Fruit fly (Drosophila melanogaster) whole organism, embryonic: ENCODE measurements around the gene JMJD5.
A peak's percentile ranks its signal among the peaks of the same experiment; 100 is the strongest.

ENCODE experiments used
- Ada2b ChIP-seq: fragments of 200-800 bp; sonication (Bioruptor generic); IDR thresholded peaks from 2 replicates; pipeline ENCODE4 v1.3.6; 2022; ENCODE audit warnings: missing biosample characterization, missing genetic modification characterization
- B-H1 ChIP-seq: fragments of 200-800 bp; sonication (Bioruptor generic); IDR thresholded peaks from 3 replicates; pipeline ENCODE4 v1.3.6; 2022; ENCODE audit warnings: missing biosample characterization, missing genetic modification characterization
- C15 ChIP-seq: fragments of 200-800 bp; sonication (Bioruptor generic); IDR thresholded peaks from 3 replicates; pipeline ENCODE4 v1.3.6; 2022; ENCODE audit warnings: missing biosample characterization, missing genetic modification characterization
- CG10462 ChIP-seq: fragments of 200-800 bp; sonication (Bioruptor generic); optimal IDR thresholded peaks from 2 replicates; lab custom pipeline; 2016; ENCODE audit warnings: missing biosample characterization, missing genetic modification characterization
- CG11398 ChIP-seq: fragments of 200-800 bp; sonication (Bioruptor generic); optimal IDR thresholded peaks from 2 replicates; lab custom pipeline; 2016; ENCODE audit warnings: missing biosample characterization, missing genetic modification characterization
- CG12236 ChIP-seq: fragments of 200-800 bp; sonication (Bioruptor generic); optimal IDR thresholded peaks from 2 replicates; lab custom pipeline; 2016; ENCODE audit warnings: missing biosample characterization, missing genetic modification characterization
- CG12659 ChIP-seq: fragments of 200-800 bp; sonication (Bioruptor generic); optimal IDR thresholded peaks from 3 replicates; lab custom pipeline; 2017; ENCODE audit warnings: mild to moderate bottlenecking, missing biosample characterization, missing genetic modification reagents, missing genetic modification characterization
- CG12942 ChIP-seq: fragments of 200-800 bp; sonication (Bioruptor generic); optimal IDR thresholded peaks from 3 replicates; lab custom pipeline; 2016; ENCODE audit warnings: missing biosample characterization, missing genetic modification characterization
- CG16815 ChIP-seq: fragments of 200-800 bp; sonication (Bioruptor generic); optimal IDR thresholded peaks from 3 replicates; lab custom pipeline; 2017; ENCODE audit warnings: missing biosample characterization, mild to moderate bottlenecking, missing genetic modification characterization
- CG17186 ChIP-seq: fragments of 200-800 bp; sonication (Bioruptor generic); optimal IDR thresholded peaks from 3 replicates; lab custom pipeline; 2017; ENCODE audit warnings: missing biosample characterization, missing genetic modification reagents, missing genetic modification characterization
- CG17802 ChIP-seq: fragments of 200-800 bp; sonication (Bioruptor generic); optimal IDR thresholded peaks from 2 replicates; lab custom pipeline; 2018; ENCODE audit warnings: missing biosample characterization, mild to moderate bottlenecking, missing genetic modification characterization, moderate library complexity
- CG1832 ChIP-seq: fragments of 200-800 bp; sonication (Bioruptor generic); optimal IDR thresholded peaks from 2 replicates; lab custom pipeline; 2017; ENCODE audit warnings: missing biosample characterization, mild to moderate bottlenecking, missing genetic modification characterization, inconsistent platforms
- CG31441 ChIP-seq: fragments of 200-800 bp; sonication (Bioruptor generic); IDR thresholded peaks from 2 replicates; pipeline ENCODE4 v1.3.6; 2022; ENCODE audit warnings: missing biosample characterization, missing genetic modification characterization
- CG32772 ChIP-seq: fragments of 200-800 bp; sonication (Bioruptor generic); IDR thresholded peaks from 2 replicates; pipeline ENCODE4 v1.3.6; 2022; ENCODE audit warnings: missing biosample characterization, missing genetic modification characterization
- CG3281 ChIP-seq: fragments of 200-800 bp; sonication (Bioruptor generic); optimal IDR thresholded peaks from 3 replicates; lab custom pipeline; 2017; ENCODE audit warnings: missing biosample characterization, mild to moderate bottlenecking, missing genetic modification characterization
- CG3407 ChIP-seq: fragments of 200-800 bp; sonication (Bioruptor generic); optimal IDR thresholded peaks from 2 replicates; lab custom pipeline; 2018; ENCODE audit warnings: missing biosample characterization, mild to moderate bottlenecking, missing genetic modification characterization
- CG3726 ChIP-seq: fragments of 200-800 bp; sonication (Bioruptor generic); IDR thresholded peaks from 3 replicates; pipeline ENCODE4, ENCODE4 v1.3.6; 2022; ENCODE audit warnings: missing biosample characterization, missing genetic modification characterization
- CG43689 ChIP-seq: fragments of 200-800 bp; sonication (Bioruptor generic); IDR thresholded peaks from 2 replicates; pipeline ENCODE4 v1.3.6; 2022; ENCODE audit warnings: missing biosample characterization, missing genetic modification characterization
- CG6175 ChIP-seq: fragments of 200-800 bp; sonication (Bioruptor generic); IDR thresholded peaks from 3 replicates; pipeline ENCODE4 v1.3.6; 2022; ENCODE audit warnings: missing biosample characterization, missing genetic modification characterization
- CG7271 ChIP-seq: fragments of 200-800 bp; sonication (Bioruptor generic); optimal IDR thresholded peaks from 2 replicates; lab custom pipeline; 2018; ENCODE audit warnings: missing biosample characterization, mild to moderate bottlenecking, missing genetic modification characterization, moderate library complexity
- CG7745 ChIP-seq: fragments of 200-800 bp; sonication (Bioruptor generic); optimal IDR thresholded peaks from 2 replicates; lab custom pipeline; 2018; ENCODE audit warnings: missing biosample characterization, mild to moderate bottlenecking, missing genetic modification characterization, moderate library complexity
- CG8281 ChIP-seq: fragments of 200-800 bp; sonication (Bioruptor generic); optimal IDR thresholded peaks from 2 replicates; lab custom pipeline; 2018; ENCODE audit warnings: missing biosample characterization, mild to moderate bottlenecking, missing genetic modification characterization, moderate library complexity
- CG8290 ChIP-seq, 3 experiments: fragments of 200-800 bp; sonication (Bioruptor generic); optimal IDR thresholded peaks; 2 replicates each; lab custom pipeline; 2016 to 2019; ENCODE audit warnings: missing biosample characterization in 3 of 3, missing genetic modification characterization in 3 of 3, mild to moderate bottlenecking in 2 of 3, moderate library complexity in 1 of 3
- CG8359 ChIP-seq: fragments of 200-800 bp; sonication (Bioruptor generic); optimal IDR thresholded peaks from 2 replicates; lab custom pipeline; 2017; ENCODE audit warnings: missing biosample characterization, mild to moderate bottlenecking, missing genetic modification characterization, borderline replicate concordance
- D19B ChIP-seq: fragments of 200-800 bp; sonication (Bioruptor generic); optimal IDR thresholded peaks from 2 replicates; lab custom pipeline; 2017; ENCODE audit warnings: missing biosample characterization, mild to moderate bottlenecking, missing genetic modification characterization
- Dll ChIP-seq: fragments of 200-800 bp; sonication (Bioruptor generic); IDR thresholded peaks from 4 replicates; pipeline ENCODE4 v1.3.6; 2022; ENCODE audit warnings: missing biosample characterization, missing genetic modification characterization; ENCODE audit not compliant: partially characterized antibody
- E2f1 ChIP-seq: fragments of 200-800 bp; sonication (Bioruptor generic); IDR thresholded peaks from 2 replicates; pipeline ENCODE4 v1.3.6; 2022; ENCODE audit warnings: missing biosample characterization, missing genetic modification characterization
- HmgD ChIP-seq: fragments of 200-800 bp; sonication (Bioruptor generic); optimal IDR thresholded peaks from 3 replicates; lab custom pipeline; 2016; ENCODE audit warnings: missing biosample characterization, missing genetic modification characterization
- Hsf ChIP-seq: fragments of 200-800 bp; sonication (Bioruptor generic); optimal IDR thresholded peaks from 3 replicates; lab custom pipeline; 2016; ENCODE audit warnings: missing biosample characterization, missing genetic modification characterization
- Nf-YB ChIP-seq: fragments of 200-800 bp; sonication (Bioruptor generic); optimal IDR thresholded peaks from 3 replicates; lab custom pipeline; 2019; ENCODE audit warnings: missing biosample characterization, mild to moderate bottlenecking, missing genetic modification characterization, moderate library complexity
- Sry-β ChIP-seq: fragments of 200-800 bp; sonication (Bioruptor generic); optimal IDR thresholded peaks from 2 replicates; lab custom pipeline; 2018; ENCODE audit warnings: missing biosample characterization, mild to moderate bottlenecking, missing genetic modification characterization, moderate library complexity
- Xbp1 ChIP-seq: fragments of 200-800 bp; sonication (Bioruptor generic); optimal IDR thresholded peaks from 3 replicates; lab custom pipeline; 2016; ENCODE audit warnings: missing biosample characterization, mild to moderate bottlenecking, missing genetic modification characterization
- ara ChIP-seq: fragments of 200-800 bp; sonication (Bioruptor generic); IDR thresholded peaks from 2 replicates; pipeline ENCODE4 v1.3.6; 2022; ENCODE audit warnings: missing biosample characterization, missing genetic modification characterization
- corto ChIP-seq: fragments of 200-800 bp; sonication (Bioruptor generic); optimal IDR thresholded peaks from 2 replicates; lab custom pipeline; 2016; ENCODE audit warnings: missing biosample characterization, mild to moderate bottlenecking, missing genetic modification characterization, moderate library complexity
- dan ChIP-seq: fragments of 200-800 bp; sonication (Bioruptor generic); IDR thresholded peaks from 2 replicates; pipeline ENCODE4 v1.3.6; 2022; ENCODE audit warnings: missing biosample characterization, missing genetic modification characterization
- dimm ChIP-seq: fragments of 200-800 bp; sonication (Bioruptor generic); IDR thresholded peaks from 2 replicates; pipeline ENCODE4 v1.3.6; 2022; ENCODE audit warnings: missing biosample characterization, missing genetic modification characterization
- esg ChIP-seq: fragments of 200-800 bp; sonication (Bioruptor generic); conservative IDR thresholded peaks from 2 replicates; pipeline ENCODE4 v1.3.6; 2022; ENCODE audit warnings: missing biosample characterization, missing genetic modification characterization
- eyg ChIP-seq: fragments of 200-800 bp; sonication (Bioruptor generic); optimal IDR thresholded peaks from 3 replicates; lab custom pipeline; 2016; ENCODE audit warnings: missing biosample characterization, missing genetic modification characterization
- gcm ChIP-seq: fragments of 200-800 bp; sonication (Bioruptor generic); optimal IDR thresholded peaks from 2 replicates; lab custom pipeline; 2019; ENCODE audit warnings: missing biosample characterization, mild to moderate bottlenecking, missing genetic modification characterization, moderate library complexity
- inv ChIP-seq: fragments of 200-800 bp; sonication (Bioruptor generic); IDR thresholded peaks from 2 replicates; pipeline ENCODE4 v1.3.6; 2022; ENCODE audit warnings: missing biosample characterization, missing genetic modification characterization; ENCODE audit not compliant: partially characterized antibody
- klu ChIP-seq: fragments of 200-800 bp; sonication (Bioruptor generic); IDR thresholded peaks from 2 replicates; pipeline ENCODE4 v1.3.6; 2022; ENCODE audit warnings: missing biosample characterization, missing genetic modification characterization
- kni ChIP-seq: fragments of 200-800 bp; sonication (Bioruptor generic); optimal IDR thresholded peaks from 3 replicates; lab custom pipeline; 2017; ENCODE audit warnings: mild to moderate bottlenecking, missing biosample characterization, missing genetic modification reagents, missing genetic modification characterization
- lov ChIP-seq, 2 experiments: fragments of 200-800 bp in 1 of 2; fragments of >200 bp in 1 of 2; sonication (Bioruptor generic) in 1 of 2; IDR thresholded peaks in 1 of 2; optimal IDR thresholded peaks in 1 of 2; 2 replicates in 1 of 2; 3 replicates in 1 of 2; pipeline versions ENCODE4 v1.3.6 to Lab custom; 2017 to 2022; ENCODE audit warnings: missing biosample characterization in 1 of 2, missing genetic modification characterization in 1 of 2
- otp ChIP-seq: fragments of 200-800 bp; sonication (Bioruptor generic); IDR thresholded peaks from 3 replicates; pipeline ENCODE4, ENCODE4 v1.3.6; 2022; ENCODE audit warnings: missing biosample characterization, missing genetic modification characterization
- pan ChIP-seq, 4 experiments: fragments of >200 bp in 3 of 4; fragments of 200-800 bp in 1 of 4; sonication (Bioruptor generic) in 1 of 4; optimal IDR thresholded peaks in 3 of 4; IDR thresholded peaks in 1 of 4; 2 replicates each; pipeline versions ENCODE4 v1.3.6 to Lab custom; 2017 to 2022; ENCODE audit warnings: missing biosample characterization in 2 of 4, missing genetic modification characterization in 2 of 4, mixed read lengths in 1 of 4
- sna ChIP-seq: fragments of 200-800 bp; sonication (Bioruptor generic); IDR thresholded peaks from 2 replicates; pipeline ENCODE4 v1.3.6; 2022; ENCODE audit warnings: missing biosample characterization, missing genetic modification characterization; ENCODE audit not compliant: partially characterized antibody
- tup ChIP-seq: fragments of 200-800 bp; sonication (Bioruptor generic); optimal IDR thresholded peaks from 2 replicates; lab custom pipeline; 2016; ENCODE audit warnings: missing biosample characterization, mild to moderate bottlenecking, missing genetic modification characterization, moderate library complexity
- z ChIP-seq: fragments of 200-800 bp; sonication (Bioruptor generic); IDR thresholded peaks from 3 replicates; pipeline ENCODE4 v1.3.6; 2022; ENCODE audit warnings: missing biosample characterization, missing genetic modification characterization

JMJD5 gene

DNA sequence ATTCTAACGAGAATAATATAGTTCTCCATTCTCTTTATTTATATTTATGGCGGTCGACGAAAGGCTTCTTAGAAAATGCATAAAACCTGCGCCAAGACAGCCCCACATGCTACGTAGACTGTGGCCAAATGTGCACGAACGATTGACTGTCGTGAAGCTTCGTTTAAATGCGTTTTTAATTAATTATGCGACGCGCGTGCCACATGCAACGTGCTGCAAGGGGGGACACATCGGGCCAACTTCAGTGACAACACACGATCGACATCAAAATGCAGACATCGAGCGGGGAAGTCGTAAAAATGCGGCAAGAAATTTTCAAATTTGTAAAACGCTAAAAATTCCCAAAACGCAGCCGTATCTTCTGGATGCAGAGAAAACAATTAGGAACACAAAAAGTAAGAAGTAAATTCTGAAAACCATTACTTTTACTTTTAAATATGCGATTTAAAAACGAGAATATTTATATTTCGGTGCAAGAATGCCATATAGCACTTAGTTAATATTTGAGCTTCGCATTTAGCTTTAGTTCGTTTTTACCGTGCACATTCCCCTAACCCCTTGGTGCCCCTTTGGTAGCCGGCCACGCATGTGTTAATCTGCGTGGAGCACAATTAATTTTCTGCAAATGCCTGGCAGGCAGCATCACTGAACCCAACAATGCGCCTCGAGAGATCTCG is 41.2 kb downstream of the JMJD5 start (continued):
- TF ChIP-seq esg (GFP tag; lab: Robert Waterston, UW) (peak; percentile 31; the same call in 1 of the 2 replicates), inv (GFP tag; lab: Robert Waterston, UW) (no peak), B-H1 (no peak), Dll (GFP tag; lab: Robert Waterston, UW) (no peak), CG3726 (GFP tag; lab: Robert Waterston, UW) (0 out of 3 replicates have a peak, but pooled peaks have one; percentile 44), HmgD (no peak), D19B (no peak), Ada2b (GFP tag; lab: Robert Waterston, UW) (peak; percentile 49; the same call in 1 of the 2 replicates), CG8281 (tag; lab: Kevin White, UChicago) (no peak), dimm (no peak), CG12236 (no peak), z (GFP tag; lab: Robert Waterston, UW) (no peak), Xbp1 (GFP tag; lab: Kevin White, UChicago) (peak; percentile 40), CG8290 (GFP tag; optimal IDR thresholded peaks at IDR 0.05; lab: Kevin White, UChicago) (no peak), CG8290 (tag; optimal IDR thresholded peaks at IDR 0.05; lab: Kevin White, UChicago) (no peak), CG12942 (GFP tag; lab: Kevin White, UChicago) (no peak), eyg (GFP tag; lab: Kevin White, UChicago) (no peak), sna (GFP tag; lab: Robert Waterston, UW) (no peak), C15 (GFP tag; lab: Robert Waterston, UW) (no peak), gcm (GFP tag; lab: Kevin White, UChicago) (no peak), kni (GFP tag; lab: Kevin White, UChicago) (peak; percentile 75), CG31441 (peak; percentile 56; the same call in 1 of the 2 replicates), corto (GFP tag; lab: Kevin White, UChicago) (no peak), pan (optimal IDR thresholded peaks at IDR 0.05; lab: Kevin White, UChicago) (no peak), pan (GFP tag; optimal IDR thresholded peaks at IDR 0.05 in 1 of 2, IDR thresholded peaks at IDR 0.05 in 1 of 2) (peak in 1 of 2 experiments; percentile 41), CG6175 (GFP tag; lab: Robert Waterston, UW) (no peak), CG10462 (GFP tag; lab: Kevin White, UChicago) (no peak), CG32772 (GFP tag; lab: Robert Waterston, UW) (peak; percentile 65), Nf-YB (GFP tag; lab: Kevin White, UChicago) (no peak), Sry-β (GFP tag; lab: Kevin White, UChicago) (no peak), CG8359 (GFP tag; lab: Kevin White, UChicago) (peak; percentile 5), CG16815 (GFP tag; lab: Kevin White, UChicago) (no peak), E2f1 (GFP tag; lab: Robert Waterston, UW) (peak; percentile 15; the same call in 1 of the 2 replicates), CG43689 (GFP tag; lab: Robert Waterston, UW) (no peak), CG17802 (tag; lab: Kevin White, UChicago) (peak; percentile 36), CG1832 (GFP tag; lab: Kevin White, UChicago) (no peak), CG3407 (peak; percentile 44), klu (GFP tag; lab: Robert Waterston, UW) (no peak), ara (peak; percentile 66), CG3281 (GFP tag; lab: Kevin White, UChicago) (no peak), Hsf (no peak), tup (GFP tag; lab: Kevin White, UChicago) (no peak), lov (optimal IDR thresholded peaks at IDR 0.05; lab: Kevin White, UChicago) (no peak), lov (GFP tag; IDR thresholded peaks at IDR 0.05; lab: Robert Waterston, UW) (0 out of 3 replicates have a peak, but pooled peaks have one; percentile 42), otp (GFP tag; lab: Robert Waterston, UW) (peak; percentile 72; the same call in 1 of the 3 replicates), CG11398 (GFP tag; lab: Kevin White, UChicago) (no peak), CG7271 (tag; lab: Kevin White, UChicago) (no peak), CG7745 (tag; lab: Kevin White, UChicago) (no peak), dan (GFP tag; lab: Robert Waterston, UW) (no peak), CG17186 (GFP tag; lab: Kevin White, UChicago) (no peak), CG12659 (GFP tag; lab: Kevin White, UChicago) (no peak)
